Fruit fly (Drosophila melanogaster): ENCODE results near the gene kud.

DNA sequence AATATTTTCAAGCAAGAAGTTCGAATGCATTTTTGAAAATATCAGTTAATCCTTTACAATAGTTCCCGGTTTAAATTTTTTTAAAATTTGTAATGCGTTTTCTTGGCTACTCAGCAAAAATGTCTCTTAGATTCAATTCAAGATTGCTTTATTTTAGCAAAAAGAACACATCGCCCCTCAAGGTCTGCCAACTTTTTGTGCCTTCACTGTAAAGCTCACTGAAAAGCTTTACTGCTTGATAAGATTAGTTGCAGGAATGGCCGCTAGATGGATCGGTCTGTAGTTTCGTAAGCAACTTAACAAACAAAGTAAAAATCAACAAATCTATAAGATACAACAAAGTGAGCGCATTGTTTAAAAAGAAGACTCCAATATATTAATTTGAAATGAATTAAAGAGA, 39.2 kb upstream of the kud start:
- TF ChIP-seq CG9948 (tag; optimal IDR thresholded peaks at IDR 0.05) (no peak), D1 (tag; optimal IDR thresholded peaks at IDR 0.05) (peak; percentile 57), CG10348 (GFP tag; IDR thresholded peaks at IDR 0.05) (no peak), CG12605 (GFP tag; IDR thresholded peaks at IDR 0.05) (no peak), CG8301 (tag; optimal IDR thresholded peaks at IDR 0.05) (peak; percentile 30), EcR (GFP tag; optimal IDR thresholded peaks at IDR 0.05) (peak; percentile 68), CG15710 (tag; optimal IDR thresholded peaks at IDR 0.05) (no peak), rn (GFP tag; IDR thresholded peaks at IDR 0.05) (no peak), Ets98B (GFP tag; IDR thresholded peaks at IDR 0.05) (no peak)

Measured in whole organism, pupa.